Worm (Caenorhabditis elegans): Measurements from ENCODE around the gene vha-7.
"Not testable (repeated sequence)": the region's sequence is repeated elsewhere in the genome, so short reads cannot be mapped to it uniquely, and the experiment has no call there.

The vha-7 gene

ce11 chrIV:12650597-12650996, 10.3 kb downstream of the vha-7 start:
- TF ChIP-seq flt-1 (GFP tag; IDR thresholded peaks at IDR 0.05) (no peak), ztf-29 (GFP tag; IDR thresholded peaks at IDR 0.05) (no peak), ztf-23 (GFP tag; IDR thresholded peaks at IDR 0.05) (no peak), T22C8.4 (GFP tag; IDR thresholded peaks at IDR 0.05) (no peak), ref-1 (GFP tag; conservative IDR thresholded peaks at IDR 0.05) (no peak), med-1 (GFP tag; optimal IDR thresholded peaks at IDR 0.05; ENCODE audit: insufficient read depth) (no peak), cog-1 (tag; optimal IDR thresholded peaks at IDR 0.05) (no peak), klf-2 (GFP tag; conservative IDR thresholded peaks at IDR 0.05) (no peak), tab-1 (GFP tag; IDR thresholded peaks at IDR 0.05) (no peak)

- TF ChIP-seq ztf-23 (GFP tag; IDR thresholded peaks at IDR 0.05) (no peak), ztf-29 (GFP tag; IDR thresholded peaks at IDR 0.05) (no peak), med-1 (GFP tag; optimal IDR thresholded peaks at IDR 0.05; ENCODE audit: insufficient read depth) (no peak), tab-1 (GFP tag; IDR thresholded peaks at IDR 0.05) (no peak)
Measured at ce11 chrIV:12651570-12651969, 11.3 kb downstream of the vha-7 start.

- no peak for TF ChIP-seq T22C8.4 (GFP tag; IDR thresholded peaks at IDR 0.05)
- TF ChIP-seq flt-1 (GFP tag; IDR thresholded peaks at IDR 0.05) = no peak
- no peak for TF ChIP-seq ztf-23 (GFP tag; IDR thresholded peaks at IDR 0.05)
- TF ChIP-seq ref-1 (GFP tag; conservative IDR thresholded peaks at IDR 0.05) = no peak
- no peak for TF ChIP-seq tab-1 (GFP tag; IDR thresholded peaks at IDR 0.05)
- no peak for TF ChIP-seq cog-1 (tag; optimal IDR thresholded peaks at IDR 0.05)
- no peak for TF ChIP-seq klf-2 (GFP tag; conservative IDR thresholded peaks at IDR 0.05)
- no peak for TF ChIP-seq ztf-29 (GFP tag; IDR thresholded peaks at IDR 0.05)
- no peak for TF ChIP-seq med-1 (GFP tag; optimal IDR thresholded peaks at IDR 0.05; ENCODE audit: insufficient read depth)
Measured at ce11 chrIV:12653094-12653493, 12.8 kb downstream of the vha-7 start, which contains the start of the genes wdfy-3 and C26H9A.4. wdfy-3 (plus strand) TSS chrIV:12653401. C26H9A.4 (plus strand) TSS chrIV:12653410.

ce11 chrIV:12674700-12675099, 34.4 kb downstream of the vha-7 start, which contains the start of gene T23B5.4:
T23B5.4 (plus strand) TSS chrIV:12675000.
- TF ChIP-seq tab-1 (GFP tag; IDR thresholded peaks at IDR 0.05) (no peak), ztf-23 (GFP tag; IDR thresholded peaks at IDR 0.05) (no peak), ref-1 (GFP tag; conservative IDR thresholded peaks at IDR 0.05) (no peak), klf-2 (GFP tag; conservative IDR thresholded peaks at IDR 0.05) (no peak), T22C8.4 (GFP tag; IDR thresholded peaks at IDR 0.05) (no peak), flt-1 (GFP tag; IDR thresholded peaks at IDR 0.05) (no peak), ztf-29 (GFP tag; IDR thresholded peaks at IDR 0.05) (no peak), med-1 (GFP tag; optimal IDR thresholded peaks at IDR 0.05; ENCODE audit: insufficient read depth) (no peak), cog-1 (tag; optimal IDR thresholded peaks at IDR 0.05) (no peak)

ce11 chrIV:12677137-12677536, 36.9 kb downstream of the vha-7 start, which contains the start of gene T23B5.6:
T23B5.6 (minus strand) TSS chrIV:12677237.
- TF ChIP-seq T22C8.4 (GFP tag; IDR thresholded peaks at IDR 0.05); ztf-23 (GFP tag; IDR thresholded peaks at IDR 0.05); med-1 (GFP tag; optimal IDR thresholded peaks at IDR 0.05; ENCODE audit: insufficient read depth): not testable (repeated sequence)

- no peak for TF ChIP-seq cog-1 (tag; optimal IDR thresholded peaks at IDR 0.05)
- no peak for TF ChIP-seq ztf-23 (GFP tag; IDR thresholded peaks at IDR 0.05)
- TF ChIP-seq tab-1 (GFP tag; IDR thresholded peaks at IDR 0.05) = no peak
- TF ChIP-seq flt-1 (GFP tag; IDR thresholded peaks at IDR 0.05) = no peak
- no peak for TF ChIP-seq T22C8.4 (GFP tag; IDR thresholded peaks at IDR 0.05)
- TF ChIP-seq klf-2 (GFP tag; conservative IDR thresholded peaks at IDR 0.05) = no peak
- TF ChIP-seq ref-1 (GFP tag; conservative IDR thresholded peaks at IDR 0.05) = no peak
- no peak for TF ChIP-seq med-1 (GFP tag; optimal IDR thresholded peaks at IDR 0.05; ENCODE audit: insufficient read depth)
- TF ChIP-seq ztf-29 (GFP tag; IDR thresholded peaks at IDR 0.05) = no peak
Measured at ce11 chrIV:12684341-12684740, 44.1 kb downstream of the vha-7 start, which contains the start of gene prmt-9. prmt-9 (minus strand) TSS chrIV:12684378.

- TF ChIP-seq ref-1 (GFP tag; conservative IDR thresholded peaks at IDR 0.05) = no peak
- no peak for TF ChIP-seq flt-1 (GFP tag; IDR thresholded peaks at IDR 0.05)
- no peak for TF ChIP-seq tab-1 (GFP tag; IDR thresholded peaks at IDR 0.05)
- no peak for TF ChIP-seq ztf-29 (GFP tag; IDR thresholded peaks at IDR 0.05)
Measured at ce11 chrIV:12684826-12685594, 44.7 kb downstream of the vha-7 start.

- peak; percentile 40 for TF ChIP-seq cog-1 (tag; optimal IDR thresholded peaks at IDR 0.05)
- no peak for TF ChIP-seq med-1 (GFP tag; optimal IDR thresholded peaks at IDR 0.05; ENCODE audit: insufficient read depth)
- TF ChIP-seq ztf-23 (GFP tag; IDR thresholded peaks at IDR 0.05) = no peak
- TF ChIP-seq klf-2 (GFP tag; conservative IDR thresholded peaks at IDR 0.05) = no peak
- TF ChIP-seq flt-1 (GFP tag; IDR thresholded peaks at IDR 0.05) = no peak
- no peak for TF ChIP-seq ztf-29 (GFP tag; IDR thresholded peaks at IDR 0.05)
- no peak for TF ChIP-seq tab-1 (GFP tag; IDR thresholded peaks at IDR 0.05)
Measured at ce11 chrIV:12685827-12686226, 45.6 kb downstream of the vha-7 start.

ce11 chrIV:12688370-12688769, 48.1 kb downstream of the vha-7 start, which contains the start of gene T23B5.3:
T23B5.3 (plus strand) TSS chrIV:12688670.
- no peak for TF ChIP-seq flt-1 (GFP tag; IDR thresholded peaks at IDR 0.05)
- no peak for TF ChIP-seq T22C8.4 (GFP tag; IDR thresholded peaks at IDR 0.05)
- no peak for TF ChIP-seq ref-1 (GFP tag; conservative IDR thresholded peaks at IDR 0.05)
- TF ChIP-seq ztf-29 (GFP tag; IDR thresholded peaks at IDR 0.05) = no peak
- no peak for TF ChIP-seq ztf-23 (GFP tag; IDR thresholded peaks at IDR 0.05)
- TF ChIP-seq tab-1 (GFP tag; IDR thresholded peaks at IDR 0.05) = no peak

- TF ChIP-seq tab-1 (GFP tag; IDR thresholded peaks at IDR 0.05) (no peak), cog-1 (tag; optimal IDR thresholded peaks at IDR 0.05) (no peak), ztf-23 (GFP tag; IDR thresholded peaks at IDR 0.05) (no peak), flt-1 (GFP tag; IDR thresholded peaks at IDR 0.05) (no peak), med-1 (GFP tag; optimal IDR thresholded peaks at IDR 0.05; ENCODE audit: insufficient read depth) (no peak), klf-2 (GFP tag; conservative IDR thresholded peaks at IDR 0.05) (no peak)
Measured at ce11 chrIV:12689292-12689691, 49.0 kb downstream of the vha-7 start.

All from whole organism, midembryonic.